Fruit fly (Drosophila melanogaster): Measurements from ENCODE around the gene Tudor-SN.

The Tudor-SN gene

dm6 chr3L:262724-263177 is 1.4 kb downstream of the Tudor-SN start (continued):
- TF ChIP-seq CG11696 (GFP tag; IDR thresholded peaks at IDR 0.05) = no peak
- peak in 1 of 2 experiments; percentile 83 for TF ChIP-seq Hr78 (GFP tag; optimal IDR thresholded peaks at IDR 0.05)
- no peak for TF ChIP-seq CG16779 (GFP tag; IDR thresholded peaks at IDR 0.05)
- TF ChIP-seq CG7556 (GFP tag; optimal IDR thresholded peaks at IDR 0.05) = no peak
- no peak for TF ChIP-seq CG6765 (GFP tag; optimal IDR thresholded peaks at IDR 0.05)
- no peak for TF ChIP-seq ATbp (GFP tag; optimal IDR thresholded peaks at IDR 0.05)
- peak; percentile 8 for TF ChIP-seq CHES-1-like (GFP tag; optimal IDR thresholded peaks at IDR 0.05)
- no peak for TF ChIP-seq Hsf (GFP tag; optimal IDR thresholded peaks at IDR 0.05)
- no peak for TF ChIP-seq CG14014 (GFP tag; IDR thresholded peaks at IDR 0.05)
- TF ChIP-seq CG4617 (GFP tag; optimal IDR thresholded peaks at IDR 0.05; ENCODE audit: borderline replicate concordance) = no peak
- TF ChIP-seq hth (optimal IDR thresholded peaks at IDR 0.05) = no peak
- no peak for TF ChIP-seq CG14965 (GFP tag; optimal IDR thresholded peaks at IDR 0.05; ENCODE audit: borderline replicate concordance)
- TF ChIP-seq phol (tag; optimal IDR thresholded peaks at IDR 0.05) = no peak
- no peak for TF ChIP-seq ac (GFP tag; optimal IDR thresholded peaks at IDR 0.05)
- no peak for TF ChIP-seq odd (GFP tag; optimal IDR thresholded peaks at IDR 0.05)
- TF ChIP-seq CG4730 (GFP tag; IDR thresholded peaks at IDR 0.05) = no peak
- no peak for TF ChIP-seq CG10274 (GFP tag; optimal IDR thresholded peaks at IDR 0.05)
- no peak for TF ChIP-seq mam (GFP tag; optimal IDR thresholded peaks at IDR 0.05)
- TF ChIP-seq mld (GFP tag; IDR thresholded peaks at IDR 0.05; ENCODE audit: partially characterized antibody) = peak; percentile 55; the same call in 1 of the 3 replicates
- TF ChIP-seq Fer1 (GFP tag; optimal IDR thresholded peaks at IDR 0.05) = no peak
- no peak for TF ChIP-seq CG9215 (GFP tag; IDR thresholded peaks at IDR 0.05)
- TF ChIP-seq hb (GFP tag; IDR thresholded peaks at IDR 0.05; ENCODE audit: partially characterized antibody) = peak; percentile 58; the same call in 2 of the 3 replicates
- TF ChIP-seq pb (GFP tag; optimal IDR thresholded peaks at IDR 0.05) = no peak
- no peak for TF ChIP-seq gfzf (GFP tag; optimal IDR thresholded peaks at IDR 0.05)
- TF ChIP-seq Ets97D (GFP tag; optimal IDR thresholded peaks at IDR 0.05) = peak; percentile 28
- no peak for TF ChIP-seq CG17385 (GFP tag; optimal IDR thresholded peaks at IDR 0.05)
- TF ChIP-seq ham (GFP tag; IDR thresholded peaks at IDR 0.05) = no peak
- no peak for TF ChIP-seq CG3726 (GFP tag; IDR thresholded peaks at IDR 0.05)
- no peak for TF ChIP-seq lola (GFP tag; optimal IDR thresholded peaks at IDR 0.05)
- no peak for TF ChIP-seq NfI (GFP tag; optimal IDR thresholded peaks at IDR 0.05)
- no peak for TF ChIP-seq emc (GFP tag; optimal IDR thresholded peaks at IDR 0.05)
- no peak for TF ChIP-seq Rx (GFP tag; IDR thresholded peaks at IDR 0.05)
- no peak for TF ChIP-seq Xbp1 (GFP tag; optimal IDR thresholded peaks at IDR 0.05)
- peak; percentile 28; the same call in 1 of the 2 replicates for TF ChIP-seq E2f2 (GFP tag; IDR thresholded peaks at IDR 0.05)
- TF ChIP-seq CG8089 (GFP tag; optimal IDR thresholded peaks at IDR 0.05) = no peak
- TF ChIP-seq cad (GFP tag; optimal IDR thresholded peaks at IDR 0.05) = no peak
- no peak for TF ChIP-seq z (GFP tag; IDR thresholded peaks at IDR 0.05)
- no peak for TF ChIP-seq CG5180 (GFP tag; optimal IDR thresholded peaks at IDR 0.05)
- TF ChIP-seq CG8281 (tag; optimal IDR thresholded peaks at IDR 0.05) = no peak
- TF ChIP-seq zfh1 (GFP tag; IDR thresholded peaks at IDR 0.05) = no peak
- no peak for TF ChIP-seq CG7928 (GFP tag; optimal IDR thresholded peaks at IDR 0.05)
- TF ChIP-seq HLH54F (GFP tag; optimal IDR thresholded peaks at IDR 0.05) = no peak
- TF ChIP-seq caup (GFP tag; optimal IDR thresholded peaks at IDR 0.05; ENCODE audit: severe bottlenecking) = peak; percentile 1
- TF ChIP-seq CG7271 (tag; optimal IDR thresholded peaks at IDR 0.05) = no peak
- TF ChIP-seq CG16863 (GFP tag; optimal IDR thresholded peaks at IDR 0.05) = no peak
- TF ChIP-seq Hand (GFP tag; optimal IDR thresholded peaks at IDR 0.05) = no peak
- no peak for TF ChIP-seq CG6254 (GFP tag; optimal IDR thresholded peaks at IDR 0.05)
- no peak for TF ChIP-seq HHEX (GFP tag; optimal IDR thresholded peaks at IDR 0.05)
- TF ChIP-seq tup (GFP tag; optimal IDR thresholded peaks at IDR 0.05) = no peak
- no peak for TF ChIP-seq Lpt (GFP tag; optimal IDR thresholded peaks at IDR 0.05)
- TF ChIP-seq CG8478 (optimal IDR thresholded peaks at IDR 0.05) = no peak
